Worm (Caenorhabditis elegans) whole organism, L3 larva: ENCODE results near the gene thoc-1.

ENCODE experiments used
- R02D3.7 ChIP-seq: fragments of 150-350 bp; optimal IDR thresholded peaks from 2 replicates; lab custom pipeline; 2014; ENCODE audit warnings: missing biosample characterization, missing genetic modification characterization
- ama-1 ChIP-seq: fragments of 150-350 bp; optimal IDR thresholded peaks from 2 replicates; lab custom pipeline; 2018
- ceh-16 ChIP-seq: sonication (generic microtip); optimal IDR thresholded peaks from 2 replicates; lab custom pipeline; 2017; ENCODE audit warnings: missing biosample characterization, missing genetic modification characterization
- ceh-28 ChIP-seq: fragments of 150-350 bp; optimal IDR thresholded peaks from 2 replicates; lab custom pipeline; 2014; ENCODE audit warnings: missing biosample characterization, missing genetic modification reagents, missing genetic modification characterization
- ceh-82 ChIP-seq: fragments of 150-350 bp; optimal IDR thresholded peaks from 2 replicates; lab custom pipeline; 2014; ENCODE audit warnings: missing biosample characterization, missing genetic modification characterization
- ceh-9 ChIP-seq: sonication (generic microtip); optimal IDR thresholded peaks from 2 replicates; lab custom pipeline; 2018; ENCODE audit warnings: missing biosample characterization, missing genetic modification characterization
- daf-12 ChIP-seq: fragments of 150-350 bp; optimal IDR thresholded peaks from 2 replicates; lab custom pipeline; 2014; ENCODE audit warnings: missing biosample characterization, missing genetic modification reagents, missing genetic modification characterization
- egl-27 ChIP-seq: sonication (generic microtip); optimal IDR thresholded peaks from 4 replicates; lab custom pipeline; 2017; ENCODE audit warnings: missing biosample characterization, missing genetic modification reagents, missing genetic modification characterization
- elt-1 ChIP-seq: fragments of 150-350 bp; optimal IDR thresholded peaks from 2 replicates; lab custom pipeline; 2014; ENCODE audit warnings: missing biosample characterization, missing genetic modification characterization
- elt-2 ChIP-seq: sonication (generic microtip); optimal IDR thresholded peaks from 2 replicates; lab custom pipeline; 2016; ENCODE audit warnings: missing genetic modification reagents, mild to moderate bottlenecking, missing genetic modification characterization, missing compliant biosample characterization
- eor-1 ChIP-seq, 2 experiments: fragments of 150-350 bp; optimal IDR thresholded peaks; 2 replicates each; lab custom pipeline; 2014 to 2018; ENCODE audit warnings: missing biosample characterization in 2 of 2, missing genetic modification characterization in 2 of 2
- fkh-10 ChIP-seq: sonication (generic microtip); optimal IDR thresholded peaks from 2 replicates; lab custom pipeline; 2017; ENCODE audit warnings: missing biosample characterization, missing genetic modification reagents, missing genetic modification characterization
- fos-1 ChIP-seq: fragments of 150-350 bp; optimal IDR thresholded peaks from 2 replicates; lab custom pipeline; 2014; ENCODE audit warnings: missing biosample characterization, missing genetic modification characterization
- hmg-11 ChIP-seq: sonication (generic microtip); optimal IDR thresholded peaks from 2 replicates; lab custom pipeline; 2016; ENCODE audit warnings: missing genetic modification characterization, missing compliant biosample characterization
- jun-1 ChIP-seq: fragments of 150-350 bp; optimal IDR thresholded peaks from 2 replicates; lab custom pipeline; 2014; ENCODE audit warnings: missing biosample characterization, missing genetic modification reagents, missing genetic modification characterization
- lin-15B ChIP-seq: fragments of 150-350 bp; optimal IDR thresholded peaks from 2 replicates; lab custom pipeline; 2014; ENCODE audit warnings: missing biosample characterization, missing genetic modification characterization
- lin-39 ChIP-seq: fragments of 150-350 bp; optimal IDR thresholded peaks from 2 replicates; lab custom pipeline; 2018; ENCODE audit warnings: missing biosample characterization, missing genetic modification reagents, missing genetic modification characterization
- lsy-12 ChIP-seq: sonication (generic microtip); optimal IDR thresholded peaks from 2 replicates; lab custom pipeline; 2016; ENCODE audit warnings: mild to moderate bottlenecking, missing genetic modification characterization, missing compliant biosample characterization
- mdl-1 ChIP-seq: fragments of 150-350 bp; optimal IDR thresholded peaks from 2 replicates; lab custom pipeline; 2014; ENCODE audit warnings: missing biosample characterization, missing genetic modification characterization
- nfya-1 ChIP-seq: sonication (generic microtip); optimal IDR thresholded peaks from 2 replicates; lab custom pipeline; 2017; ENCODE audit warnings: missing genetic modification characterization, mild to moderate bottlenecking, missing compliant biosample characterization, antibody characterized with exemption, moderate library complexity; ENCODE audit not compliant: insufficient read depth
- nhr-11 ChIP-seq: fragments of 150-350 bp; optimal IDR thresholded peaks from 2 replicates; lab custom pipeline; 2014; ENCODE audit warnings: missing biosample characterization, missing genetic modification characterization
- nhr-12 ChIP-seq: fragments of 150-350 bp; optimal IDR thresholded peaks from 2 replicates; lab custom pipeline; 2014; ENCODE audit warnings: missing biosample characterization, missing genetic modification characterization
- nhr-23 ChIP-seq: fragments of 150-350 bp; optimal IDR thresholded peaks from 2 replicates; lab custom pipeline; 2014; ENCODE audit warnings: missing biosample characterization, missing genetic modification reagents, missing genetic modification characterization
- nhr-25 ChIP-seq: sonication (generic microtip); optimal IDR thresholded peaks from 2 replicates; lab custom pipeline; 2017; ENCODE audit warnings: missing biosample characterization, missing genetic modification characterization
- nhr-28 ChIP-seq: fragments of 150-350 bp; optimal IDR thresholded peaks from 2 replicates; lab custom pipeline; 2014; ENCODE audit warnings: missing biosample characterization, missing genetic modification characterization
- nhr-43 ChIP-seq: sonication (generic microtip); optimal IDR thresholded peaks from 2 replicates; lab custom pipeline; 2016; ENCODE audit warnings: mild to moderate bottlenecking, missing genetic modification characterization, missing compliant biosample characterization; ENCODE audit not compliant: poor library complexity, severe bottlenecking
- nhr-76 ChIP-seq: fragments of 150-350 bp; sonication (generic microtip); optimal IDR thresholded peaks from 5 replicates; lab custom pipeline; 2014; ENCODE audit warnings: missing biosample characterization, missing genetic modification characterization
- pha-4 ChIP-seq: fragments of 150-350 bp; optimal IDR thresholded peaks from 2 replicates; lab custom pipeline; 2014; ENCODE audit warnings: missing biosample characterization, missing genetic modification reagents, missing genetic modification characterization
- pqm-1 ChIP-seq: fragments of 150-350 bp; optimal IDR thresholded peaks from 2 replicates; lab custom pipeline; 2017; ENCODE audit warnings: missing biosample characterization, missing genetic modification characterization, inconsistent platforms
- sea-2 ChIP-seq: fragments of 150-350 bp; sonication (generic microtip); optimal IDR thresholded peaks from 4 replicates; lab custom pipeline; 2014; ENCODE audit warnings: missing biosample characterization, missing genetic modification reagents, missing genetic modification characterization
- snpc-4 ChIP-seq: fragments of 150-350 bp; optimal IDR thresholded peaks from 2 replicates; lab custom pipeline; 2014; ENCODE audit warnings: missing biosample characterization, missing genetic modification characterization
- tbx-2 ChIP-seq: sonication (generic microtip); optimal IDR thresholded peaks from 2 replicates; lab custom pipeline; 2016; ENCODE audit warnings: mild to moderate bottlenecking, missing genetic modification characterization, missing compliant biosample characterization
- unc-39 ChIP-seq: sonication (generic microtip); optimal IDR thresholded peaks from 4 replicates; lab custom pipeline; 2017; ENCODE audit warnings: missing biosample characterization, missing genetic modification characterization
- unc-62 ChIP-seq: fragments of 150-350 bp; sonication (generic microtip); optimal IDR thresholded peaks from 4 replicates; lab custom pipeline; 2014; ENCODE audit warnings: missing biosample characterization, missing genetic modification reagents, missing genetic modification characterization
- zag-1 ChIP-seq: fragments of 150-350 bp; optimal IDR thresholded peaks from 2 replicates; lab custom pipeline; 2014; ENCODE audit warnings: missing biosample characterization, missing genetic modification characterization
- ztf-11 ChIP-seq: fragments of 150-350 bp; optimal IDR thresholded peaks from 2 replicates; lab custom pipeline; 2014; ENCODE audit warnings: missing biosample characterization, missing genetic modification characterization
- ztf-4 ChIP-seq: fragments of 150-350 bp; optimal IDR thresholded peaks from 2 replicates; lab custom pipeline; 2014; ENCODE audit warnings: missing biosample characterization, missing genetic modification characterization

thoc-1 gene

DNA sequence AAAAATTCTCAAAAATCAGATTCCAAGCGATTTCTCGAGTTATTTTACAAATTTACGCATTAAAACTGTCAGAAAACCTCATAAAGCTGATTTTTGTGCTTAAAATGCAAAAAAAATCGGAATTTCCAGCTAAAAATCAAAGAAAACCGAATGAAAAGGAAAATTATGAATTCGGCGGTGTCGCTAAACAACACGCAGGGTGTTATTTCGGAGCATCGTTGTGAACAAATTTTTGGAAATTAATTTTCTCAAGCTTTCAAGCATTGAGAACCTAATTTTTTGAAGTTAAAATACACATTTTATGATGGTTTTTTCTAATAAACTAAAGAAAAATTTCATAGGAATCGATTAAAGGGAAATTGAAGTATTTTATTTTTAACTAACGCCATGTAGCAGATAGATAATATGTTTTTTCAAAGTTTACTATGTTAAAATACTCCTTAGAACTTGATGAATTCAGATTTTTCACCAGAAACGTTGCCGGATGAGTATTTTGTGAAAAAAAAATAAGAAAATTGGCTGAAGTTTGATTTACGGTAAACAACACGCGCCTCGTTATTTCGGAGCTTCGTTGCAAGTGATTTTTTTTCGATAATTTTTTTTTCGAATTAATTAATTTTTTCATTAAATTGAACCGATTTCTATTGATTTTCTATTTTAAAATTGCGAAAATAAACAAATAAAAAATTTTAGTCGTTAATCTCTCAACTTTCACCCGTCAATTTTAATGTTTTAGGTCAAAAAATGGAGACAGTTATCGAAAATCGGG is at the start of gene thoc-1:
thoc-1 (plus strand) TSS at position 737 of the 769 bp plus-strand sequence.
- TF ChIP-seq ztf-11 (tag; lab: Kevin White, UChicago) (no peak), ceh-16 (tag; lab: Kevin White, UChicago) (no peak), pha-4 (tag; lab: Kevin White, UChicago) (no peak), tbx-2 (tag; lab: Kevin White, UChicago) (no peak), unc-39 (tag; lab: Kevin White, UChicago) (no peak), egl-27 (tag; lab: Kevin White, UChicago) (no peak), ama-1 (no peak)

DNA sequence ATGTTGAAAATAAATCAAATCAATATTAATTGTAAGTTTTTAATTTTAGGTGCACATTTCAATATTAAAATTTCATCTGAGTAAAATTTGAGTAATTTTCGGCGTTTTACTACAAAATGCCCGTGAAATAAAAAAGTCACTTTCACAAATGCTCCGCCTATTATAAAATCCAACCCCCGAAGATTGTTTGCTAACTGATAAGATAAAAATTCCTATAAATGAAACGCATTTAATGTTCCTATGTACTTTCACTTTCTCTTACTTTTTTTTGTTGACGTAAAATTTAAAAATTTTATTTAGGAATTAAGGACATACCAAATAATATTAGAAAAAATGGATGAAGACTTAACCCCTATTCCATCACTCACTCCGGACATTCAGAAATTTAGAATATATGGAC is 43.5 kb upstream of the thoc-1 start, which contains the start of gene sdz-24:
sdz-24 (plus strand) TSS at position 301 of the 400 bp plus-strand sequence.
- no peak for TF ChIP-seq elt-2 (tag; lab: Kevin White, UChicago)
- TF ChIP-seq snpc-4 (tag; lab: Kevin White, UChicago) = no peak
- no peak for TF ChIP-seq jun-1 (tag; lab: Kevin White, UChicago)
- no peak for TF ChIP-seq sea-2
- no peak for TF ChIP-seq ztf-4 (tag; lab: Kevin White, UChicago)
- no peak for TF ChIP-seq lin-15B (tag; lab: Kevin White, UChicago)

DNA sequence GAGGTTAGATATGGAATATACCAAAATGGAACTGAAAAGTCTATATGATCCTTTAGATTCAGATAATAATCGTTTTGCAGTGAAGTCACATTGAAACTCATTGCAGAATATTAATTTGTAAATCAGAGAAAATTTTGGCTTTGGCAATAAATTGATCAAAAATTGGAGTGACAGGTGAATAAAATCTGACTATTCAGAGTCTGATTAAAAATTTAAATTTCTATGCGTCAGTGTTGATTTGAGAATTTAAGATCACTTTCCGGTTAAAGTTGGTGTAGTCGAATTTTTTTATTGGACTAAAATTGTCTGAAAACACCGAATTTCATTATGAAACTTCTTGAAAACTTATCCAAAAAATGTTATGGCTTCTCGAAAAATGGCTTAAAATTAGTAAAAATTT is 40.2 kb upstream of the thoc-1 start, which contains the start of gene sri-45:
sri-45 (minus strand) TSS at position 101 of the 400 bp plus-strand sequence.
- TF ChIP-seq nhr-11 (no peak), R02D3.7 (tag; lab: Kevin White, UChicago) (no peak), pqm-1 (tag; lab: Kevin White, UChicago) (no peak), eor-1 (tag; optimal IDR thresholded peaks at IDR 0.05; lab: Kevin White, UChicago) (no peak), unc-39 (tag; lab: Kevin White, UChicago) (no peak), daf-12 (tag; lab: Kevin White, UChicago) (no peak), nhr-12 (tag; lab: Kevin White, UChicago) (no peak), lsy-12 (tag; lab: Kevin White, UChicago) (no peak), sea-2 (no peak), elt-2 (tag; lab: Kevin White, UChicago) (no peak), ztf-11 (tag; lab: Kevin White, UChicago) (no peak), nhr-76 (no peak), ztf-4 (tag; lab: Kevin White, UChicago) (no peak), fos-1 (tag; lab: Kevin White, UChicago) (no peak)
- TF ChIP-seq, all 47 proteins: peak for 0

DNA sequence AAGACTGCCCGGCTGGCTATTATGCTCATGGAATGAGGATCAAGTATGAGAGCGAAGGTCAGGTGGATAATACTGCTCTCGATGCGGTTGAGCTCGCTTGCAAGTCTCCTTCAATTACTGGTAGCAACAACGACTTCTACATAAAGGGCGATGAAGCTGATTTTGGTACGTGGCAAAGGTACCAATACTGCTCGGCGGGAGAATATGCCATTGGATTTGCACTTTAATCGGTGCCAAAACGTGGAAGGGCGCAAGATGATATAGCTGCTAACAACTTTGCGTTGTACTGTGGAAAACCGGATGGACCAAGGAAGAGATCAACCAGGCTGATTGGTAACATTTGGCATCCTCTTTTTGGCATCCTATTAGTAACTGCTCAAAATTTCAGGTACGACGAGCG is 34.0 kb upstream of the thoc-1 start:
- no peak for TF ChIP-seq pha-4 (tag; lab: Kevin White, UChicago)
- no peak for TF ChIP-seq eor-1 (tag; optimal IDR thresholded peaks at IDR 0.05; lab: Kevin White, UChicago)
- no peak for TF ChIP-seq lsy-12 (tag; lab: Kevin White, UChicago)
- TF ChIP-seq nhr-12 (tag; lab: Kevin White, UChicago) = no peak
- TF ChIP-seq zag-1 = no peak
- TF ChIP-seq fkh-10 = no peak
- no peak for TF ChIP-seq sea-2

DNA sequence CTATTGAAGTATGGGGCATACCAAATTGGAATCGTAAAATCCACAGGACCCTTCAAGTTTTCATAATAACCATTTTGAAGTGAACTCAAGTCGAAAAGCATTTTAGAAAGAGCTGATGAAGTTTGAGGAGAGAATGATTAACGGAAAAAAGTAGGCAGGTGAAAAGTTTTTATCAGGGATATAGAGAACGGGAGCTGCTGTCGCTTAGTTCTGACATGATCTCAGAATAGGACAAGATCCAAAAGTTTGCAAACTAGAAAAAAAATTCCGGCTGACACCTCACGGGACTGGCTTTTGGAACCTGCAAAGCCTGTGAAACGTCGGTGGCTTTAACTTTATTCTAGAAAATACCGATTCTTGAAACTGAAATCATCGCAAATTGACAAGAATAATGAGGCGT is 30.9 kb upstream of the thoc-1 start, which contains the start of gene sri-46:
sri-46 (minus strand) TSS at position 101 of the 400 bp plus-strand sequence.
- no peak for TF ChIP-seq nhr-11
- TF ChIP-seq tbx-2 (tag; lab: Kevin White, UChicago) = no peak
- no peak for TF ChIP-seq R02D3.7 (tag; lab: Kevin White, UChicago)
- no peak for TF ChIP-seq hmg-11 (tag; lab: Kevin White, UChicago)
- no peak for TF ChIP-seq nhr-12 (tag; lab: Kevin White, UChicago)
- TF ChIP-seq snpc-4 (tag; lab: Kevin White, UChicago) = no peak
- no peak for TF ChIP-seq lin-15B (tag; lab: Kevin White, UChicago)
- no peak for TF ChIP-seq ceh-28
- TF ChIP-seq nhr-28 (tag; lab: Kevin White, UChicago) = no peak
- TF ChIP-seq sea-2 = no peak
- TF ChIP-seq zag-1 = no peak
- no peak for TF ChIP-seq elt-2 (tag; lab: Kevin White, UChicago)
- no peak for TF ChIP-seq nhr-43 (tag; lab: Kevin White, UChicago)
- no peak for TF ChIP-seq eor-1 (tag; optimal IDR thresholded peaks at IDR 0.05; lab: Kevin White, UChicago)

DNA sequence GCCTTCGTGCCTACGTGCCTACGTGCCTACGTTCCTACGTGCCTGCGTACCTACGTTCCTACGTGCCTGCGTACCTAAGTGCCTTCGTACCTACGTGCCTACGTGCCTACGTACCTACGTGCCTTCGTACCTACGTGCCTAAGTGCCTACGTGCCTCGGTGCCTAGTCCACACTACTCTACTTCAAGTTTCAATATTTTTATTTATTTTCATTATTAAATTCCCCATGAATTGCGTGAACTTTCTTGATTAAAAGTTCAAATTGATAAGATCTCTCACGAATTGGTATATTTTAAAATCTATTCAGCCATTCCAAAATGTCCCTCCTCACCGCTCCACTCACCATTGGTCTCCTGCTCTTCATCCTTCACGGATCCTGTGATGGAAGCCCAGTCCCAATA is 27.8 kb upstream of the thoc-1 start, which contains the start of gene Y39F10C.3:
Y39F10C.3 (plus strand) TSS at position 301 of the 400 bp plus-strand sequence.
- TF ChIP-seq ceh-82 = no peak
- no peak for TF ChIP-seq tbx-2 (tag; lab: Kevin White, UChicago)
- TF ChIP-seq lin-15B (tag; lab: Kevin White, UChicago) = no peak
- no peak for TF ChIP-seq lin-39 (tag; lab: Kevin White, UChicago)
- TF ChIP-seq nhr-25 = no peak
- no peak for TF ChIP-seq snpc-4 (tag; lab: Kevin White, UChicago)
- no peak for TF ChIP-seq mdl-1 (tag; lab: Kevin White, UChicago)
- TF ChIP-seq elt-1 = no peak
- TF ChIP-seq unc-39 (tag; lab: Kevin White, UChicago) = no peak
- no peak for TF ChIP-seq unc-62 (GFP tag; lab: Kevin White, UChicago)
- TF ChIP-seq pqm-1 (tag; lab: Kevin White, UChicago) = no peak
- TF ChIP-seq ceh-9 (tag; lab: Kevin White, UChicago) = no peak
- no peak for TF ChIP-seq nfya-1
- no peak for TF ChIP-seq eor-1 (tag; optimal IDR thresholded peaks at IDR 0.05; lab: Kevin White, UChicago)
- no peak for TF ChIP-seq nhr-23 (tag; lab: Kevin White, UChicago)
